Fruit fly (Drosophila melanogaster) S2 (cell line): ENCODE measurements around the gene scpr-A.

ENCODE experiments used
- CG8478 ChIP-seq: fragments of >200 bp; optimal IDR thresholded peaks from 2 replicates; lab custom pipeline; 2018
- CTCF ChIP-seq, 2 experiments: fragments of >200 bp; optimal IDR thresholded peaks; 2 replicates each; lab custom pipeline; 2018

DNA sequence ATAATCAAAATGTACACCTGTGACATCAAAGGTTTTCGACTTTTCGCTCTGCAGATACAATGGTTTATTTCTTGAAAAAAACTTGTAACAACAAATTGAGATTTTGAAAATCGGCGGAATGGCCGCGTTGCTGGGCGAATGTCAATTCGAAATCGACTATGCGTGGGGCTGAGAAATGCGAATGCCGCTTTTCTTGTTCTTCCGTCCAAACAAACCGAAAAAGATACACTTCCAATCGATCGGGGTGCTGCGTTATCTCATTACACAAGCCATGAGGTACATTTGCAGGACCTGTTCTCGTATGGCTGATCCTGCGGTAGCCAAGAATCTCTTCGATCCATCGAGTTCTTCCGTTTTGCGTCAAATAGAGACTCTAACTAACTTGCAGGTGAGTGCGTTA lies 3.4 kb upstream of the scpr-A start, which contains the start of gene CG31388:
- no peak for TF ChIP-seq CG8478 (lab: Kevin White, UChicago)
- TF ChIP-seq CTCF (optimal IDR thresholded peaks at IDR 0.05; lab: Kevin White, UChicago), result no peak
